Worm (Caenorhabditis elegans) whole organism, L4 larva: ENCODE measurements around the gene C06A1.7.

Experiments
- F10B5.3 ChIP-seq: sonication (generic microtip); optimal IDR thresholded peaks from 2 replicates; lab custom pipeline; 2016; ENCODE audit warnings: mild to moderate bottlenecking, missing genetic modification characterization, missing compliant biosample characterization
- F26F4.8 ChIP-seq: fragments of 200-800 bp; sonication (Bioruptor generic); conservative IDR thresholded peaks from 2 replicates; pipeline ENCODE4 v1.3.6; 2022; ENCODE audit warnings: missing genetic modification characterization, missing compliant biosample characterization
- R02D3.7 ChIP-seq: fragments of 150-350 bp; sonication (generic microtip); optimal IDR thresholded peaks from 3 replicates; lab custom pipeline; 2014; ENCODE audit warnings: missing biosample characterization, missing genetic modification characterization
- T20F7.1 ChIP-seq: fragments of 200-800 bp; sonication (Bioruptor generic); optimal IDR thresholded peaks from 2 replicates; lab custom pipeline; 2018; ENCODE audit warnings: mild to moderate bottlenecking, missing genetic modification characterization, missing compliant biosample characterization
- Y48G9A.11 ChIP-seq: fragments of 200-800 bp; sonication (Bioruptor generic); IDR thresholded peaks from 2 replicates; pipeline ENCODE4 v1.3.6; 2022; ENCODE audit warnings: missing genetic modification reagents, missing genetic modification characterization, missing compliant biosample characterization
- aly-2 ChIP-seq: sonication (generic microtip); optimal IDR thresholded peaks from 2 replicates; lab custom pipeline; 2018; ENCODE audit warnings: missing biosample characterization, missing genetic modification characterization
- ama-1 ChIP-seq: fragments of 150-350 bp; optimal IDR thresholded peaks from 2 replicates; lab custom pipeline; 2014; ENCODE audit warnings: inconsistent platforms, mixed read lengths
- arid-1 ChIP-seq: fragments of 200-800 bp; sonication (Bioruptor generic); conservative IDR thresholded peaks from 2 replicates; pipeline ENCODE4 v1.3.6; 2022; ENCODE audit warnings: missing genetic modification reagents, missing genetic modification characterization, missing compliant biosample characterization
- ceh-20 ChIP-seq: fragments of 200-800 bp; sonication (Bioruptor generic); IDR thresholded peaks from 2 replicates; pipeline ENCODE4 v1.3.6; 2022; ENCODE audit warnings: missing genetic modification reagents, missing genetic modification characterization, missing compliant biosample characterization
- ceh-62 ChIP-seq: sonication (generic microtip); optimal IDR thresholded peaks from 2 replicates; lab custom pipeline; 2017; ENCODE audit warnings: missing biosample characterization, missing genetic modification characterization
- ceh-82 ChIP-seq: sonication (generic microtip); optimal IDR thresholded peaks from 2 replicates; lab custom pipeline; 2017; ENCODE audit warnings: missing biosample characterization, missing genetic modification characterization
- cey-2 ChIP-seq: sonication (generic microtip); optimal IDR thresholded peaks from 3 replicates; lab custom pipeline; 2017; ENCODE audit warnings: missing genetic modification characterization, mild to moderate bottlenecking, missing compliant biosample characterization, antibody characterized with exemption, borderline replicate concordance; ENCODE audit not compliant: insufficient read depth
- ctbp-1 ChIP-seq: fragments of 200-800 bp; sonication (Bioruptor generic); IDR thresholded peaks from 2 replicates; pipeline ENCODE4 v1.3.6; 2022; ENCODE audit warnings: missing genetic modification reagents, missing genetic modification characterization, missing compliant biosample characterization
- daf-19 ChIP-seq: fragments of 200-800 bp; sonication (Bioruptor generic); conservative IDR thresholded peaks from 2 replicates; pipeline ENCODE4 v1.3.6; 2022; ENCODE audit warnings: missing genetic modification characterization, missing compliant biosample characterization
- dmd-8 ChIP-seq: fragments of 200-800 bp; sonication (Bioruptor generic); IDR thresholded peaks from 2 replicates; pipeline ENCODE4 v1.3.6; 2022; ENCODE audit warnings: missing genetic modification characterization, missing compliant biosample characterization
- dmd-9 ChIP-seq: fragments of 200-800 bp; sonication (Bioruptor generic); IDR thresholded peaks from 2 replicates; pipeline ENCODE4 v1.3.6; 2022; ENCODE audit warnings: missing genetic modification reagents, missing genetic modification characterization, missing compliant biosample characterization
- duxl-1 ChIP-seq: sonication (generic microtip); optimal IDR thresholded peaks from 2 replicates; lab custom pipeline; 2016; ENCODE audit warnings: mild to moderate bottlenecking, missing genetic modification characterization, moderate library complexity, missing compliant biosample characterization; ENCODE audit not compliant: poor library complexity
- egl-27 ChIP-seq: sonication (generic microtip); optimal IDR thresholded peaks from 3 replicates; lab custom pipeline; 2017; ENCODE audit warnings: missing biosample characterization, missing genetic modification reagents, missing genetic modification characterization
- gei-8 ChIP-seq: fragments of 200-800 bp; sonication (Bioruptor generic); optimal IDR thresholded peaks from 2 replicates; lab custom pipeline; 2018; ENCODE audit warnings: mild to moderate bottlenecking, missing genetic modification characterization, missing compliant biosample characterization
- hmg-1.1 ChIP-seq: fragments of 200-800 bp; sonication (Bioruptor generic); IDR thresholded peaks from 2 replicates; pipeline ENCODE4 v1.3.6; 2022; ENCODE audit warnings: missing genetic modification reagents, missing genetic modification characterization, missing compliant biosample characterization
- lim-7 ChIP-seq: fragments of 200-800 bp; sonication (Bioruptor generic); IDR thresholded peaks from 2 replicates; pipeline ENCODE4 v1.3.6; 2022; ENCODE audit warnings: missing genetic modification characterization, missing compliant biosample characterization
- lin-1 ChIP-seq: fragments of 200-800 bp; sonication (Bioruptor generic); IDR thresholded peaks from 2 replicates; pipeline ENCODE4 v1.3.6; 2022; ENCODE audit warnings: missing genetic modification reagents, missing genetic modification characterization, missing compliant biosample characterization
- lin-13 ChIP-seq: fragments of 150-350 bp; optimal IDR thresholded peaks from 2 replicates; lab custom pipeline; 2014; ENCODE audit warnings: missing biosample characterization, missing genetic modification reagents, missing genetic modification characterization
- lir-3 ChIP-seq: sonication (generic microtip); optimal IDR thresholded peaks from 2 replicates; lab custom pipeline; 2016; ENCODE audit warnings: mild to moderate bottlenecking, missing genetic modification characterization, missing compliant biosample characterization
- madf-5 ChIP-seq, 2 experiments: fragments of 200-800 bp; sonication (Bioruptor generic); IDR thresholded peaks; 2 replicates each; pipeline ENCODE4 v1.3.6; 2022; ENCODE audit warnings: missing compliant biosample characterization in 2 of 2, missing genetic modification characterization in 2 of 2
- madf-9 ChIP-seq: fragments of 200-800 bp; sonication (Bioruptor generic); conservative IDR thresholded peaks from 2 replicates; pipeline ENCODE4 v1.3.6; 2022; ENCODE audit warnings: missing genetic modification reagents, missing genetic modification characterization, missing compliant biosample characterization
- mdl-1 ChIP-seq, 2 experiments: fragments of 150-350 bp in 1 of 2; sonication (generic microtip) in 1 of 2; optimal IDR thresholded peaks; 2 replicates each; lab custom pipeline; 2014 to 2017; ENCODE audit warnings: missing biosample characterization in 2 of 2, missing genetic modification characterization in 2 of 2
- mdt-29 ChIP-seq: fragments of 200-800 bp; sonication (Bioruptor generic); IDR thresholded peaks from 2 replicates; pipeline ENCODE4 v1.3.6; 2022; ENCODE audit warnings: missing genetic modification reagents, missing genetic modification characterization, missing compliant biosample characterization
- mep-1 ChIP-seq: fragments of 150-350 bp; sonication (generic microtip); optimal IDR thresholded peaks from 3 replicates; lab custom pipeline; 2014; ENCODE audit warnings: missing biosample characterization, missing genetic modification characterization
- mes-2 ChIP-seq: sonication (generic microtip); optimal IDR thresholded peaks from 2 replicates; lab custom pipeline; 2016; ENCODE audit warnings: missing genotype, mild to moderate bottlenecking, missing genetic modification characterization, missing compliant biosample characterization; ENCODE audit not compliant: poor library complexity, severe bottlenecking
- nhr-102 ChIP-seq: sonication (generic microtip); optimal IDR thresholded peaks from 2 replicates; lab custom pipeline; 2016; ENCODE audit warnings: mild to moderate bottlenecking, missing genetic modification characterization, moderate library complexity, missing compliant biosample characterization
- nhr-11 ChIP-seq: fragments of 150-350 bp; optimal IDR thresholded peaks from 2 replicates; lab custom pipeline; 2014; ENCODE audit warnings: missing biosample characterization, missing genetic modification characterization
- nhr-48 ChIP-seq: sonication (generic microtip); optimal IDR thresholded peaks from 2 replicates; lab custom pipeline; 2016; ENCODE audit warnings: mild to moderate bottlenecking, missing genetic modification characterization, missing compliant biosample characterization
- nhr-6 ChIP-seq: fragments of 150-350 bp; optimal IDR thresholded peaks from 2 replicates; lab custom pipeline; 2014; ENCODE audit warnings: missing biosample characterization, missing genetic modification characterization
- nhr-77 ChIP-seq: fragments of 150-350 bp; optimal IDR thresholded peaks from 2 replicates; lab custom pipeline; 2014; ENCODE audit warnings: missing biosample characterization, missing genetic modification characterization
- pha-4 ChIP-seq, 2 experiments: fragments of 150-350 bp in 1 of 2; fragments of 200-800 bp in 1 of 2; sonication (Bioruptor generic) in 1 of 2; IDR thresholded peaks in 1 of 2; optimal IDR thresholded peaks in 1 of 2; 2 replicates each; pipeline versions ENCODE4 v1.3.6 to Lab custom; 2014 to 2022; ENCODE audit warnings: missing genetic modification characterization in 2 of 2, missing genetic modification reagents in 2 of 2, missing biosample characterization in 1 of 2, missing compliant biosample characterization in 1 of 2
- pqm-1 ChIP-seq: sonication (generic microtip); optimal IDR thresholded peaks from 2 replicates; lab custom pipeline; 2017; ENCODE audit warnings: missing biosample characterization, missing genetic modification characterization
- rbr-2 ChIP-seq: sonication (generic microtip); optimal IDR thresholded peaks from 2 replicates; lab custom pipeline; 2016; ENCODE audit warnings: missing genotype, missing genetic modification characterization, missing compliant biosample characterization
- sdz-12 ChIP-seq: fragments of 200-800 bp; sonication (Bioruptor generic); optimal IDR thresholded peaks from 2 replicates; lab custom pipeline; 2018; ENCODE audit warnings: mild to moderate bottlenecking, missing genetic modification characterization, missing compliant biosample characterization
- snpc-1.2 ChIP-seq: fragments of 200-800 bp; sonication (Bioruptor generic); IDR thresholded peaks from 2 replicates; pipeline ENCODE4 v1.3.6; 2022; ENCODE audit warnings: missing genetic modification reagents, missing genetic modification characterization, missing compliant biosample characterization
- tag-97 ChIP-seq: fragments of 200-800 bp; sonication (Bioruptor generic); IDR thresholded peaks from 2 replicates; pipeline ENCODE4 v1.3.6; 2022; ENCODE audit warnings: missing genetic modification characterization, missing compliant biosample characterization
- unc-130 ChIP-seq: sonication (generic microtip); optimal IDR thresholded peaks from 2 replicates; lab custom pipeline; 2016; ENCODE audit warnings: missing genetic modification reagents, missing genetic modification characterization, missing compliant biosample characterization
- unc-62 ChIP-seq, 3 experiments: fragments of 150-350 bp in 1 of 3; sonication (generic microtip); optimal IDR thresholded peaks in 2 of 3; peaks in 1 of 3; 1 replicate in 1 of 3; 2 replicates in 2 of 3; lab custom pipeline; 2014 to 2017; ENCODE audit warnings: missing biosample characterization in 3 of 3, missing genetic modification characterization in 3 of 3, missing genetic modification reagents in 3 of 3, missing genotype in 1 of 3
- vab-7 ChIP-seq: fragments of 200-800 bp; sonication (Bioruptor generic); IDR thresholded peaks from 2 replicates; pipeline ENCODE4 v1.3.6; 2022; ENCODE audit warnings: missing genetic modification reagents, missing genetic modification characterization, missing compliant biosample characterization
- zfp-3 ChIP-seq: fragments of 200-800 bp; sonication (Bioruptor generic); conservative IDR thresholded peaks from 2 replicates; pipeline ENCODE4 v1.3.6; 2022; ENCODE audit warnings: missing genetic modification reagents, missing genetic modification characterization, missing compliant biosample characterization
- zip-11 ChIP-seq: fragments of 200-800 bp; sonication (Bioruptor generic); IDR thresholded peaks from 2 replicates; pipeline ENCODE4 v1.3.6; 2022; ENCODE audit warnings: missing genetic modification characterization, missing compliant biosample characterization
- ztf-7 ChIP-seq: fragments of 150-350 bp; optimal IDR thresholded peaks from 2 replicates; lab custom pipeline; 2014; ENCODE audit warnings: missing biosample characterization, missing genetic modification characterization

The C06A1.7 gene

DNA sequence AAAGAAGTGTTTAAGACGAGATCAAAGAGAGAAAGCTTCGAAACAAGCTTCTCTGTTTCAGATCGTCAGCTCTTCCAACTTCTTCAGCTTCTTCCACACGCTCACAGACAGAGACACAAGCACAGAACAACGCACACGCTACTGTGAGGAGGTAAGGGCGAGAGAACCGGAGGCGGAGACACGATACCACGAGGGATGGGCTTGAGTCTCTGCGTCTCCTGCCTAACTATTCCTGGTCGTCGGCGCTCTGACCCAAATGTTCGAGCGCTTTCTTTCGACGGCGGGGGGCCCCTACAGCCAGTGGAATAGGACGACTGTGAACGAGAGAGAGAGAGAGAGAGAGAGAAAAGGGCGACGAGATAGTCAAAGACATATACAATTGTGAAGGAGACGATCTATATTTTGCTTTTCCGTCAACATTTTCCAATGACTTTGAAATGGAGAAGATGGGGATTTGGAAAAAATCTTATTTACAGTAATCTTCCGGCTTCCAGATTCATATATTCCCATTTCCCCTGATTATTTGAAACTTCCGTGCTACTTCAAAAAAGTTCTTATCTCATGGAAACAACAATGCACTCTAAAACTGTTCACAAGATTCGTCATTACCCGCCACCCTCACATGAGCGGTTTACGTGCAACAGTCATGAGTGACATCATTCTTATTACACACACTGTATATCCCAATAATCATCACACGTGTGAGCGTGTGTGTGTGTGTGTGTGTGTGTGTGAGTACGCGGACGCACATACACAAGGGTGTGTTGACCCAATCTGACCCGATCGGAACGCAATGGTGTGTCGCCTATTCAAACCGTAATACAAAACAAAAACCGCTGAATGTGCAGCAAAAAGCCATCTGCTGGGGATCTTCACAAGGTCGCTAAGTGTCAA is 15.7 kb upstream of the C06A1.7 start (continued):
- TF ChIP-seq unc-62 (GFP tag; optimal IDR thresholded peaks at IDR 0.05 in 1 of 2; lab: Kevin White, UChicago) (peak in 1 of 2 experiments; percentile 99), unc-62 (tag; optimal IDR thresholded peaks at IDR 0.05; lab: Kevin White, UChicago) (no peak), ctbp-1 (GFP tag; lab: Robert Waterston, UW) (peak; percentile 86), Y48G9A.11 (GFP tag; lab: Robert Waterston, UW) (no peak), vab-7 (GFP tag; lab: Robert Waterston, UW) (0 out of 2 replicates have a peak, but pooled peaks have one; percentile 20), lin-13 (GFP tag; lab: Kevin White, UChicago) (peak; percentile 20), ceh-62 (tag; lab: Kevin White, UChicago) (no peak), ama-1 (lab: Kevin White, UChicago) (peak; percentile 97), madf-5 (GFP tag; IDR thresholded peaks at IDR 0.05; lab: Robert Waterston, UW) (peak in 1 of 2 experiments; percentile 75; a peak in 1 of 4 replicates), F26F4.8 (no peak), nhr-77 (peak; percentile 49), pqm-1 (no peak), zip-11 (GFP tag; lab: Robert Waterston, UW) (no peak), nhr-102 (peak; percentile 32), R02D3.7 (no peak), nhr-48 (tag; lab: Kevin White, UChicago) (peak; percentile 74), mdl-1 (tag; optimal IDR thresholded peaks at IDR 0.05; lab: Kevin White, UChicago) (peak; percentile 89 to 95), ztf-7 (peak; percentile 34), T20F7.1 (GFP tag; lab: Kevin White, UChicago) (peak; percentile 66), unc-130 (GFP tag; lab: Kevin White, UChicago) (peak; percentile 16), mes-2 (peak; percentile 78), lin-1 (GFP tag; lab: Robert Waterston, UW) (peak; percentile 11; the same call in 1 of the 2 replicates), aly-2 (no peak), ceh-20 (GFP tag; lab: Robert Waterston, UW) (peak; percentile 61; the same call in 1 of the 2 replicates), daf-19 (GFP tag; lab: Robert Waterston, UW) (0 out of 2 replicates have a peak, but pooled peaks have one; percentile 57), madf-9 (GFP tag; lab: Robert Waterston, UW) (peak; percentile 33; the same call in 1 of the 2 replicates), tag-97 (GFP tag; lab: Robert Waterston, UW) (no peak), lir-3 (no peak), dmd-8 (GFP tag; lab: Robert Waterston, UW) (no peak), zfp-3 (peak; percentile 84), arid-1 (peak; percentile 67), snpc-1.2 (GFP tag; lab: Robert Waterston, UW) (peak; percentile 54; the same call in 1 of the 2 replicates), lim-7 (peak; percentile 74), dmd-9 (GFP tag; lab: Robert Waterston, UW) (0 out of 2 replicates have a peak, but pooled peaks have one; percentile 59), mdt-29 (GFP tag; lab: Robert Waterston, UW) (peak; percentile 75), ceh-82 (no peak), sdz-12 (GFP tag; lab: Kevin White, UChicago) (no peak), cey-2 (tag; lab: Kevin White, UChicago) (peak; percentile 69), duxl-1 (tag; lab: Kevin White, UChicago) (peak; percentile 4), nhr-6 (tag; lab: Kevin White, UChicago) (peak; percentile 57), mep-1 (tag; lab: Kevin White, UChicago) (peak; percentile 89), hmg-1.1 (GFP tag; lab: Robert Waterston, UW) (peak; percentile 88), egl-27 (tag; lab: Kevin White, UChicago) (no peak), nhr-11 (tag; lab: Kevin White, UChicago) (peak; percentile 99), rbr-2 (tag; lab: Kevin White, UChicago) (peak; percentile 91), gei-8 (GFP tag; lab: Kevin White, UChicago) (no peak), pha-4 (GFP tag; IDR thresholded peaks at IDR 0.05; lab: Robert Waterston, UW) (peak; percentile 77), pha-4 (tag; optimal IDR thresholded peaks at IDR 0.05; lab: Kevin White, UChicago) (peak; percentile 79), F10B5.3 (tag; lab: Kevin White, UChicago) (no peak)
